Worm (Caenorhabditis elegans): Measurements from ENCODE around the gene sdz-38.
"Not testable (repeated sequence)": the region's sequence is repeated elsewhere in the genome, so short reads cannot be mapped to it uniquely, and the experiment has no call there.

The sdz-38 gene

DNA sequence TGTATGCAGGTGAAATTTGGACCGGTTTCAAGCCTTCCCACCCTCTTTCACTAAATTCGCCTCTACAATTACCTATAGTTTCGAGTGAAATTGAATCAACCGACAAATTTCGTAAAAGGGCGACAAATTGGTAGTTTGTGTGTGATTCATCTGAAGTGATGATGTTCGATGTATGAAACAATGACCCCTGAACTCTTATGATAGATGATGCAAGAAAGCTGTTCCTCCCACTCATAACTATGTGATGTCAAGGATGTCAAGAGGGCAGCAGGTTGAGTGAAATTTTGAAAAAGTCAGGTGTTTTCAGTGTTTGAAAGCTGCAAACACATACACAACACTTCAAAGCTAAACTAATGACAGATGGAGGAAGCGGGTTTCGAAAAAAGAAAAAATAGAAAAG lies 30.8 kb upstream of the sdz-38 start:
- no peak for TF ChIP-seq cog-1 (tag; optimal IDR thresholded peaks at IDR 0.05)
- TF ChIP-seq tab-1 (GFP tag; IDR thresholded peaks at IDR 0.05) = no peak
- TF ChIP-seq med-1 (GFP tag; optimal IDR thresholded peaks at IDR 0.05; ENCODE audit: insufficient read depth) = no peak

DNA sequence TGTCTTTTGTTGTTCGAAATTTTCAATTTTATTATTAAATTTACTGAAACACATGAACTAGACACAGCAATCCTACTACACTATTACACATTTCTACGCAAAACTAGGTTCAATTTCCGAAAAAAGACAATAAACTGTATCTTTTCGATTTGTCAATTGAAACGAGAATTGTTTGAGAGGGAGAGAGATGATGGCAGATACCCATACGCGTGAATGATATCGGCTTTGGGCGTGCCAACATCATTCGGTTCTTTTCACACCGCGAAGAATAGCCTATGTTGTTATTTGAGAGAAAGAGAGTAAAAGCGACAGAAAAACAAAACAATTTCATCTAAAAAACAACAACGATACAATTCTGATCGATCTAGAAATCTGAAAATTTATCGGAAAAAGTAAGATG lies 30.1 kb upstream of the sdz-38 start:
- TF ChIP-seq ztf-23 (GFP tag; IDR thresholded peaks at IDR 0.05) (no peak), klf-2 (GFP tag; conservative IDR thresholded peaks at IDR 0.05) (no peak), flt-1 (GFP tag; IDR thresholded peaks at IDR 0.05) (no peak), tab-1 (GFP tag; IDR thresholded peaks at IDR 0.05) (no peak), T22C8.4 (GFP tag; IDR thresholded peaks at IDR 0.05) (no peak), cog-1 (tag; optimal IDR thresholded peaks at IDR 0.05) (no peak), med-1 (GFP tag; optimal IDR thresholded peaks at IDR 0.05; ENCODE audit: insufficient read depth) (no peak), ref-1 (GFP tag; conservative IDR thresholded peaks at IDR 0.05) (no peak)

DNA sequence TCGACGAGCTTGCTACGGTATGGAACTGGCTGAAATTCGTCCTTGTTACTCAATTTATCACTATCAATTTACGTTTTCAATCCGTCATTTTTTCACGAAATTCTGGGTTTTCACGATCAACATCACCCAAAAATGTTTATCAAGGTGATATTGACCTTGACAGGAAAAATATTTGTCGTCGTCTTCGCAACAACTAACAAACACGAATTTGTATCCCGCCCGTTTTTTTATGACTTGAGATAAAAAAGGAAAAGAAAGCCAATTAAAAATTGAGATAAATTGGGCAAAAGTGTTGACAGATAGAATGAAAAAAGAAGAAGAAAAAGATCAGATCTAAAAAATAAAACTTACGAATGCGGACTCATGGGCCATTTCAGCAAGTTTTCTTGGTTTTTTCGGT lies 29.3 kb upstream of the sdz-38 start:
- TF ChIP-seq klf-2 (GFP tag; conservative IDR thresholded peaks at IDR 0.05) (no peak), ztf-29 (GFP tag; IDR thresholded peaks at IDR 0.05) (no peak), ztf-23 (GFP tag; IDR thresholded peaks at IDR 0.05) (no peak), T22C8.4 (GFP tag; IDR thresholded peaks at IDR 0.05) (no peak), med-1 (GFP tag; optimal IDR thresholded peaks at IDR 0.05; ENCODE audit: insufficient read depth) (no peak), flt-1 (GFP tag; IDR thresholded peaks at IDR 0.05) (no peak), tab-1 (GFP tag; IDR thresholded peaks at IDR 0.05) (no peak), ref-1 (GFP tag; conservative IDR thresholded peaks at IDR 0.05) (no peak), cog-1 (tag; optimal IDR thresholded peaks at IDR 0.05) (no peak)

DNA sequence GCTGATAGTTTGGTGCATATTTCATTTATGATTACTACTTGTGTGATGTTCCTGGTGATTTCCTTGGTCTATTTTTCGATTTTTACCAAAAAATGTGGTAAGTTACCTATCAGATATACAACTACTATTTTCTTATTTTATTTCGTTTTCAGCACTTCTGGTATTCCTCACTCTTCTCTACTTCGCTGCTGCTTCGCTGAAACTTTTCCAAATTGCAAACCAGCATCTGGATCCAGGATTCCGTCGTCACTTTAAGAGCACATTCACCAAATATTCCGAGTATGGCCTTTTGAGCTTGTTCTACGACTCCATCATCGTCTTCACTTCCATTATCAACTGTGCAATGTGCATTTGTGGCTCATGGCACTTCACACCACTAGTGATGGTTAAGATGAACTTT lies 26.9 kb upstream of the sdz-38 start:
- TF ChIP-seq ztf-29 (GFP tag; IDR thresholded peaks at IDR 0.05) (no peak), ztf-23 (GFP tag; IDR thresholded peaks at IDR 0.05) (no peak), tab-1 (GFP tag; IDR thresholded peaks at IDR 0.05) (no peak), T22C8.4 (GFP tag; IDR thresholded peaks at IDR 0.05) (no peak), med-1 (GFP tag; optimal IDR thresholded peaks at IDR 0.05; ENCODE audit: insufficient read depth) (no peak), ref-1 (GFP tag; conservative IDR thresholded peaks at IDR 0.05) (no peak), cog-1 (tag; optimal IDR thresholded peaks at IDR 0.05) (no peak)

DNA sequence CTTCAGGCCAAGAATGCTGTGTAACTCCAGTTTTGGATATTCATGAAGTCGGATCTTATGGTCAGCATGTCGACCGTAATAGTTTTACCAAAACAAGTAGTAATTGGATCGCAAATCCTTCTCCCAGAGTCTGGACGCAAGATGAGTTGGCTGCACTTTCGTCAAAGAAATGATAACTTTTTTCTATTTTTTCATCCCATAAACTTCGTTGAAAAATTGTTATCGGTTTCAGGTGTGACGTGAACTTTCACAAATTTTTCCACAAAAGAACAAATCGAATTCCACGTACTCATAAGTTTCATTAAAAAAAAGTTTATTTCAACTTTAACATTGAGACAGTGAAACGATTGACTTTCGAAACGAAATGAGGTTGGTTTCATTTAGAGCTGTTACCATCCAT lies 26.3 kb upstream of the sdz-38 start, which contains the start of gene ZK892.5:
Gene ZK892.5 (plus strand): TSS at position 301 of the 400 bp plus-strand sequence.
- TF ChIP-seq klf-2 (GFP tag; conservative IDR thresholded peaks at IDR 0.05) (no peak), ref-1 (GFP tag; conservative IDR thresholded peaks at IDR 0.05) (no peak), tab-1 (GFP tag; IDR thresholded peaks at IDR 0.05) (no peak), T22C8.4 (GFP tag; IDR thresholded peaks at IDR 0.05) (no peak), flt-1 (GFP tag; IDR thresholded peaks at IDR 0.05) (no peak), med-1 (GFP tag; optimal IDR thresholded peaks at IDR 0.05; ENCODE audit: insufficient read depth) (no peak), ztf-29 (GFP tag; IDR thresholded peaks at IDR 0.05) (no peak), cog-1 (tag; optimal IDR thresholded peaks at IDR 0.05) (no peak), ztf-23 (GFP tag; IDR thresholded peaks at IDR 0.05) (no peak)

DNA sequence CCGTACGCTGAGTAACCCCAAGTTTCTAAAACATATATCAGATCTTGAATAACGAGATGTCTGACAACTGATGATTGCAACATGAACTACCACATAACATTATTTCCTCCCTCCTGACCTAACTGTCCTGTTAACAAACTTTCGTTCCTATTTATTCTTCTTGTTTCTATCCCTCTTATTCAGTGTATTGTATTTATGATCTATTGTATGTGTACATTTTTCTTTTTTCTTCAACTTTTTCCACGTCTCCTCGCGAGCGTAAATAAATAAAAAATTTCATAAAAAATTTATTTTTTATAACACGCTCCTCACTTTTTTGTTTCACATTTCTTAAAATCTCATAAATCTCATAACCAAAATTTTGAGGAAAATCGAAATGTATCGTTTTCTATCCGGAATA lies 24.6 kb upstream of the sdz-38 start, which contains the start of gene ZK892.4:
Gene ZK892.4 (plus strand): TSS at position 301 of the 400 bp plus-strand sequence.
- not testable (repeated sequence) for TF ChIP-seq klf-2 (GFP tag; conservative IDR thresholded peaks at IDR 0.05); T22C8.4 (GFP tag; IDR thresholded peaks at IDR 0.05); cog-1 (tag; optimal IDR thresholded peaks at IDR 0.05)

DNA sequence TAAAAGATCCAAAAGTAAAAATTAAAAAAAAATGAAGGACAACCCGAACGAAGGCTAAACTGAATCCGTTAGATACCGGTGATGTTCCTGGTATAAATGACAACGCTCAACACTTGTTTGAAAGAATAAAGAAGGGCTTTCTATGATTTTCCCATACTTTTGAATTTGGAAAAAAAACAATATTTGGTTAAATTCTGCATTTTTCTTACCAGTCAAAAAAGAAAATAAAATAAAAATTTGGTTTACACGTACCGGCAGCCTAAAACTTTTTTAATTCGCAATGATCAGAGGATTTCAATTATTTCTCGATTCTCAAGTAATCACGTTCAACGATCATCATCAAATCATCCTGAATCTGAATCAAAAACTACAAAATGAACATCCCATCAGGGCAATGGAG lies 19.9 kb upstream of the sdz-38 start, which contains the start of gene ZK892.3:
Gene ZK892.3 (plus strand): TSS at position 301 of the 400 bp plus-strand sequence.
- no peak for TF ChIP-seq med-1 (GFP tag; optimal IDR thresholded peaks at IDR 0.05; ENCODE audit: insufficient read depth)

DNA sequence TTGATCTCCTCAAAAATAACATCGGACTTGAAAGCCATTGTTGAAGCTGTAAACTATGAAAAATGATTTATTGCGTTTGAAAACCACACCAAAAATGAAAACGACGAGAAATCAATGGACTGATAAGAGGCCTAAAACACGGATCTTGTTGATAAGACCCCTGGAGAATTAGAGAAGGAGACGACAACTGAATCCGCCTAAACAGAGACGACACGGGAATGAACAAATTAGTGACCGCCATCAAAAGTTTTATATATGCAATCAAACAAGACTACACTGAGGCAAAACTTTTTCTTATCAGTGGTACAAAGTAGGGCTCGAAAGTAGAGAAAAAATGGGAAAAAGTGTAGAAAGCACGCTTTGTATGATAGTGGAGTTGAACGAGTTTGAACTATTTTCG lies 19.4 kb upstream of the sdz-38 start, which contains the start of gene nlt-1:
Gene nlt-1 (minus strand): TSS at position 78 of the 400 bp plus-strand sequence.
- TF ChIP-seq cog-1 (tag; optimal IDR thresholded peaks at IDR 0.05) (no peak), ztf-29 (GFP tag; IDR thresholded peaks at IDR 0.05) (no peak), ztf-23 (GFP tag; IDR thresholded peaks at IDR 0.05) (no peak), T22C8.4 (GFP tag; IDR thresholded peaks at IDR 0.05) (no peak), tab-1 (GFP tag; IDR thresholded peaks at IDR 0.05) (no peak), klf-2 (GFP tag; conservative IDR thresholded peaks at IDR 0.05) (no peak), flt-1 (GFP tag; IDR thresholded peaks at IDR 0.05) (no peak), med-1 (GFP tag; optimal IDR thresholded peaks at IDR 0.05; ENCODE audit: insufficient read depth) (no peak), ref-1 (GFP tag; conservative IDR thresholded peaks at IDR 0.05) (no peak)

DNA sequence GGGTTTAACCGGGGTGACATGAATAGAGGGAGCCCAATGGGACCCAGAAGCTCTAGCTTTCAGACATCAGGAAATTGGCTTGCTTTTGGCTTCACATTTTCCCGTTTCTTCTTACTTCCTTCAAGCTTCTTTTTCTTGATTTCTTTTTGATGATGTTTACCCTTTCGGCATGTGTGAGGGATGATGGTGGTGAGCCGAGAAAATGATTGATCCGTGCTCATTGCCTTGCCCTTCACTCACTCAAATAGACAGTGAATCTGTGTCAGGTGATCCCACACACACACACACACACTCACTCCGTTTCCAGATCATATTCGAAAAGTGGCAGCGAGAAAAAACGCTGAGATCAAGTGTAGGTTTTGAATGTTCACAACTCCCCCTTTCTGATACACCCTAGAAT lies 13.0 kb upstream of the sdz-38 start:
- no peak for TF ChIP-seq T22C8.4 (GFP tag; IDR thresholded peaks at IDR 0.05)

DNA sequence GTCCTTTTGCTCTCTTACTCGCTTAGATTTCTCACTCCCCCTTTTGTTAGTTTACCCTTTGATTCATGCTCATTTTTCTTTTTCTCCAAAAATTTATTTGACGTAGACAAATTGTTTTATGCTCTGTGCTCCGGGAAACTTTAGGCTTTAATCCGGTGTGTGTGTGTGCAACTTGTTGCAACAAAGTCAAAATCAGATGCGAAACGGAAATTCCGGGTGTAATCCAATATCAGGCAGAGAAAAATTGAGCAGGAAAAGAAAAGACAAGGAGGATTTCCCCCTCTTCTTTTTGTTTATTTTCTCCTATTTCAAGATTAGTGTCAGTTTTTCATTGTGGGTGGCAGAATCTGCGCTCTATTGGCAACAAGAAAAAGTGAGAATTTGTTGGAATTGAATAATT lies 10.8 kb upstream of the sdz-38 start:
- TF ChIP-seq med-1 (GFP tag; optimal IDR thresholded peaks at IDR 0.05; ENCODE audit: insufficient read depth) (no peak), ref-1 (GFP tag; conservative IDR thresholded peaks at IDR 0.05) (no peak), tab-1 (GFP tag; IDR thresholded peaks at IDR 0.05) (no peak)

DNA sequence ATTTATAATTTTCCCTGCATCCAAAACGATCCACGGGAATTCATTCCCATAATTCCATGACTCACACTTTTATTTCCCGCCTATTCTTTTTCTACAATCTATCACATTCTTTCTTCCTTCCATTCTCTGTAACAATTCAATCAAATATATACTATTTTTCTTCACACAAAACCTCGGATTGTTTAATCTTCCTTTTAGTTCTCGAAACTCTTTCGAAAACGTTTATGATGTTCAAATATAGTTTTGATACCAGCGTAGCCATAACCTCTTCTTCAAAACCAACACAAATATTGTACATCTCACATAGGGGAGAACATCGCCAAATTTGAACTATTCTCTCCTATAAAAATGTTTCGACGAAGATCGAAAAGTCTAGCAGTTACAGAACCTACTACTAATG lies 9.2 kb upstream of the sdz-38 start, which contains the start of gene lec-3:
Gene lec-3 (plus strand): TSS at position 301 of the 400 bp plus-strand sequence.
- no peak for TF ChIP-seq T22C8.4 (GFP tag; IDR thresholded peaks at IDR 0.05)
- TF ChIP-seq med-1 (GFP tag; optimal IDR thresholded peaks at IDR 0.05; ENCODE audit: insufficient read depth) = no peak
- no peak for TF ChIP-seq ref-1 (GFP tag; conservative IDR thresholded peaks at IDR 0.05)
- TF ChIP-seq cog-1 (tag; optimal IDR thresholded peaks at IDR 0.05) = no peak
- no peak for TF ChIP-seq ztf-29 (GFP tag; IDR thresholded peaks at IDR 0.05)
- TF ChIP-seq tab-1 (GFP tag; IDR thresholded peaks at IDR 0.05) = no peak
- no peak for TF ChIP-seq ztf-23 (GFP tag; IDR thresholded peaks at IDR 0.05)
- TF ChIP-seq flt-1 (GFP tag; IDR thresholded peaks at IDR 0.05) = no peak
- no peak for TF ChIP-seq klf-2 (GFP tag; conservative IDR thresholded peaks at IDR 0.05)
